Fruit fly (Drosophila melanogaster): Measurements from ENCODE around the gene CG14989.

The CG14989 gene

dm6 chr3L:4108072-4108843, 20.9 kb downstream of the CG14989 start, which contains the start of gene Ack (continued):
- TF ChIP-seq CG34376 (GFP tag; optimal IDR thresholded peaks at IDR 0.05) (peak; percentile 11), pita (GFP tag; optimal IDR thresholded peaks at IDR 0.05) (no peak), btn (GFP tag; optimal IDR thresholded peaks at IDR 0.05) (no peak), CG9215 (GFP tag; IDR thresholded peaks at IDR 0.05) (no peak), CG4854 (GFP tag; optimal IDR thresholded peaks at IDR 0.05) (no peak), Six4 (GFP tag; optimal IDR thresholded peaks at IDR 0.05) (no peak), CG31365 (tag; optimal IDR thresholded peaks at IDR 0.05) (no peak), CG2712 (tag; optimal IDR thresholded peaks at IDR 0.05) (no peak), zfh2 (GFP tag; optimal IDR thresholded peaks at IDR 0.05) (no peak), Lhr (GFP tag; optimal IDR thresholded peaks at IDR 0.05) (no peak), Rfx (GFP tag; IDR thresholded peaks at IDR 0.05) (no peak), sens (GFP tag) (peak; percentile 90), chn (GFP tag; optimal IDR thresholded peaks at IDR 0.05) (no peak), klu (GFP tag; IDR thresholded peaks at IDR 0.05) (no peak), Oli (tag; optimal IDR thresholded peaks at IDR 0.05) (no peak), CG6791 (GFP tag; IDR thresholded peaks at IDR 0.05; ENCODE audit: partially characterized antibody) (peak; percentile 73), Dref (GFP tag; IDR thresholded peaks at IDR 0.05) (peak; percentile 78), CG11560 (tag; IDR thresholded peaks at IDR 0.05) (peak; percentile 95), CG16813 (GFP tag; IDR thresholded peaks at IDR 0.05; ENCODE audit: partially characterized antibody) (peak; percentile 82), bab2 (GFP tag; optimal IDR thresholded peaks at IDR 0.05) (no peak), esg (GFP tag; conservative IDR thresholded peaks at IDR 0.05) (no peak), Opbp (GFP tag; IDR thresholded peaks at IDR 0.05; ENCODE audit: partially characterized antibody) (peak; percentile 82), CG2678 (tag; optimal IDR thresholded peaks at IDR 0.05) (no peak), danr (GFP tag; IDR thresholded peaks at IDR 0.05) (no peak), tx (GFP tag; optimal IDR thresholded peaks at IDR 0.05) (no peak), croc (GFP tag; conservative IDR thresholded peaks at IDR 0.05) (no peak), CG6813 (GFP tag; optimal IDR thresholded peaks at IDR 0.05) (no peak), unc-4 (GFP tag; IDR thresholded peaks at IDR 0.05; ENCODE audit: partially characterized antibody) (peak; percentile 87), crc (GFP tag; optimal IDR thresholded peaks at IDR 0.05) (no peak), CG10959 (GFP tag; IDR thresholded peaks at IDR 0.05) (no peak), Drgx (GFP tag; IDR thresholded peaks at IDR 0.05) (no peak), Adf1 (GFP tag; IDR thresholded peaks at IDR 0.05) (peak; percentile 95), ken (GFP tag; IDR thresholded peaks at IDR 0.05) (no peak), CG16863 (GFP tag; optimal IDR thresholded peaks at IDR 0.05) (no peak), Kr (GFP tag; optimal IDR thresholded peaks at IDR 0.05) (no peak), CG15696 (tag; optimal IDR thresholded peaks at IDR 0.05) (no peak), ash1 (GFP tag; optimal IDR thresholded peaks at IDR 0.05) (no peak), trh (GFP tag; optimal IDR thresholded peaks at IDR 0.05) (no peak), HLH3B (GFP tag; IDR thresholded peaks at IDR 0.05) (no peak; the same call in 1 of the 2 replicates), ac (GFP tag; optimal IDR thresholded peaks at IDR 0.05) (no peak), lbe (GFP tag; optimal IDR thresholded peaks at IDR 0.05) (no peak)

All from whole organism, embryonic.